Fruit fly (Drosophila melanogaster) whole organism, prepupa: Measurements from ENCODE around the gene Ubr3.

ENCODE experiments used
- Blimp-1 ChIP-seq: fragments of 200-800 bp; sonication (Bioruptor generic); optimal IDR thresholded peaks from 3 replicates; lab custom pipeline; 2017; ENCODE audit warnings: missing biosample characterization, missing genetic modification characterization, mild to moderate bottlenecking, moderate library complexity, missing genetic modification reagents
- CG10631 ChIP-seq: fragments of 200-800 bp; sonication (Bioruptor generic); optimal IDR thresholded peaks from 2 replicates; lab custom pipeline; 2016; ENCODE audit warnings: missing biosample characterization, missing genetic modification characterization
- CG10669 ChIP-seq: fragments of 200-800 bp; sonication (Bioruptor generic); optimal IDR thresholded peaks from 3 replicates; lab custom pipeline; 2018; ENCODE audit warnings: missing biosample characterization, mild to moderate bottlenecking, missing genetic modification characterization, moderate library complexity
- CG11294 ChIP-seq: fragments of 200-800 bp; sonication (Bioruptor generic); IDR thresholded peaks from 2 replicates; pipeline ENCODE4 v1.3.6; 2022; ENCODE audit warnings: missing biosample characterization, missing genetic modification characterization
- CG11762 ChIP-seq: fragments of 200-800 bp; sonication (Bioruptor generic); optimal IDR thresholded peaks from 3 replicates; lab custom pipeline; 2016; ENCODE audit warnings: missing biosample characterization, missing genetic modification characterization; ENCODE audit not compliant: insufficient read depth
- CG15336 ChIP-seq: fragments of 200-800 bp; sonication (Bioruptor generic); IDR thresholded peaks from 2 replicates; pipeline ENCODE4 v1.3.6; 2022; ENCODE audit warnings: missing biosample characterization, missing genetic modification characterization
- CG1621 ChIP-seq: fragments of 200-800 bp; sonication (Bioruptor generic); optimal IDR thresholded peaks from 3 replicates; lab custom pipeline; 2018; ENCODE audit warnings: missing biosample characterization, mild to moderate bottlenecking, missing genetic modification characterization
- CG16779 ChIP-seq: fragments of 200-800 bp; sonication (Bioruptor generic); optimal IDR thresholded peaks from 3 replicates; lab custom pipeline; 2017; ENCODE audit warnings: missing biosample characterization, mild to moderate bottlenecking, missing genetic modification characterization
- CG31627 ChIP-seq: fragments of 200-800 bp; sonication (Bioruptor generic); optimal IDR thresholded peaks from 3 replicates; lab custom pipeline; 2016; ENCODE audit warnings: missing biosample characterization, missing genetic modification characterization
- CG32006 ChIP-seq: fragments of 200-800 bp; sonication (Bioruptor generic); optimal IDR thresholded peaks from 3 replicates; lab custom pipeline; 2017; ENCODE audit warnings: missing biosample characterization, mild to moderate bottlenecking, missing genetic modification characterization
- CG34406 ChIP-seq: fragments of 200-800 bp; sonication (Bioruptor generic); optimal IDR thresholded peaks from 3 replicates; lab custom pipeline; 2016; ENCODE audit warnings: missing biosample characterization, missing genetic modification characterization
- CG3919 ChIP-seq: fragments of 200-800 bp; sonication (Bioruptor generic); optimal IDR thresholded peaks from 3 replicates; lab custom pipeline; 2016; ENCODE audit warnings: missing biosample characterization, missing genetic modification characterization
- CG4318 ChIP-seq: fragments of 200-800 bp; sonication (Bioruptor generic); optimal IDR thresholded peaks from 3 replicates; lab custom pipeline; 2017; ENCODE audit warnings: missing biosample characterization, mild to moderate bottlenecking, missing genetic modification characterization
- CG6276 ChIP-seq: fragments of 200-800 bp; sonication (Bioruptor generic); optimal IDR thresholded peaks from 2 replicates; lab custom pipeline; 2017; ENCODE audit warnings: missing biosample characterization, mild to moderate bottlenecking, missing genetic modification characterization
- CG6792 ChIP-seq: fragments of 200-800 bp; sonication (Bioruptor generic); optimal IDR thresholded peaks from 3 replicates; lab custom pipeline; 2016; ENCODE audit warnings: missing biosample characterization, missing genetic modification characterization
- CG6808 ChIP-seq: fragments of 200-800 bp; sonication (Bioruptor generic); optimal IDR thresholded peaks from 3 replicates; lab custom pipeline; 2017; ENCODE audit warnings: missing biosample characterization, missing genetic modification characterization, mild to moderate bottlenecking, moderate library complexity, missing genetic modification reagents
- CG6854 ChIP-seq: fragments of 200-800 bp; sonication (Bioruptor generic); optimal IDR thresholded peaks from 2 replicates; lab custom pipeline; 2017; ENCODE audit warnings: missing biosample characterization, mild to moderate bottlenecking, missing genetic modification characterization
- CG7368 ChIP-seq: fragments of 200-800 bp; sonication (Bioruptor generic); optimal IDR thresholded peaks from 3 replicates; lab custom pipeline; 2016; ENCODE audit warnings: missing biosample characterization, missing genetic modification characterization
- CG8319 ChIP-seq: fragments of 200-800 bp; sonication (Bioruptor generic); optimal IDR thresholded peaks from 3 replicates; lab custom pipeline; 2016; ENCODE audit warnings: missing biosample characterization, missing genetic modification characterization
- CG8632 ChIP-seq: fragments of 200-800 bp; sonication (Bioruptor generic); optimal IDR thresholded peaks from 3 replicates; lab custom pipeline; 2016; ENCODE audit warnings: missing biosample characterization, missing genetic modification characterization
- CG9139 ChIP-seq: fragments of 200-800 bp; sonication (Bioruptor generic); optimal IDR thresholded peaks from 3 replicates; lab custom pipeline; 2017; ENCODE audit warnings: missing biosample characterization, mild to moderate bottlenecking, missing genetic modification characterization
- Eip78C ChIP-seq: fragments of 200-800 bp; sonication (Bioruptor generic); peaks from one replicate; lab custom pipeline; 2016; ENCODE audit warnings: missing biosample characterization, missing genetic modification characterization
- Ets21C ChIP-seq: fragments of 200-800 bp; sonication (Bioruptor generic); optimal IDR thresholded peaks from 3 replicates; lab custom pipeline; 2016; ENCODE audit warnings: missing biosample characterization, missing genetic modification characterization
- Hr38 ChIP-seq: sonication (Bioruptor generic); optimal IDR thresholded peaks from 2 replicates; lab custom pipeline; 2016; ENCODE audit warnings: missing biosample characterization, missing genetic modification characterization
- Hr39 ChIP-seq: fragments of 200-800 bp; sonication (Bioruptor generic); optimal IDR thresholded peaks from 2 replicates; lab custom pipeline; 2016; ENCODE audit warnings: missing biosample characterization, missing genetic modification characterization
- Hr4 ChIP-seq: fragments of 200-800 bp; sonication (Bioruptor generic); optimal IDR thresholded peaks from 3 replicates; lab custom pipeline; 2016; ENCODE audit warnings: missing biosample characterization, missing genetic modification characterization
- Met ChIP-seq: fragments of 200-800 bp; sonication (Bioruptor generic); optimal IDR thresholded peaks from 3 replicates; lab custom pipeline; 2016; ENCODE audit warnings: missing biosample characterization, missing genetic modification characterization
- OdsH ChIP-seq: fragments of 200-800 bp; sonication (Bioruptor generic); optimal IDR thresholded peaks from 3 replicates; lab custom pipeline; 2016; ENCODE audit warnings: missing biosample characterization, missing genetic modification characterization
- Smox ChIP-seq: fragments of 200-800 bp; sonication (Bioruptor generic); optimal IDR thresholded peaks from 3 replicates; lab custom pipeline; 2016; ENCODE audit warnings: missing biosample characterization, missing genetic modification characterization
- Sox102F ChIP-seq: fragments of 200-800 bp; sonication (Bioruptor generic); optimal IDR thresholded peaks from 2 replicates; lab custom pipeline; 2016; ENCODE audit warnings: missing biosample characterization, mild to moderate bottlenecking, missing genetic modification characterization
- Sox14 ChIP-seq: fragments of 200-800 bp; sonication (Bioruptor generic); optimal IDR thresholded peaks from 3 replicates; lab custom pipeline; 2016; ENCODE audit warnings: missing biosample characterization, missing genetic modification characterization
- achi ChIP-seq: fragments of 200-800 bp; sonication (Bioruptor generic); optimal IDR thresholded peaks from 3 replicates; lab custom pipeline; 2016; ENCODE audit warnings: missing biosample characterization, missing genetic modification characterization
- acj6 ChIP-seq: fragments of 200-800 bp; sonication (Bioruptor generic); optimal IDR thresholded peaks from 3 replicates; lab custom pipeline; 2016; ENCODE audit warnings: missing biosample characterization, missing genetic modification characterization
- cyc ChIP-seq: fragments of 200-800 bp; sonication (Bioruptor generic); optimal IDR thresholded peaks from 3 replicates; lab custom pipeline; 2016; ENCODE audit warnings: missing biosample characterization, missing genetic modification characterization
- dac ChIP-seq: fragments of 200-800 bp; sonication (Bioruptor generic); optimal IDR thresholded peaks from 2 replicates; lab custom pipeline; 2017; ENCODE audit warnings: missing biosample characterization, mild to moderate bottlenecking, missing genetic modification characterization
- eg ChIP-seq: fragments of 200-800 bp; sonication (Bioruptor generic); IDR thresholded peaks from 3 replicates; pipeline ENCODE4 v1.3.6; 2022; ENCODE audit warnings: missing biosample characterization, missing genetic modification characterization
- esn ChIP-seq: fragments of 200-800 bp; sonication (Bioruptor generic); optimal IDR thresholded peaks from 2 replicates; lab custom pipeline; 2016; ENCODE audit warnings: missing biosample characterization, mild to moderate bottlenecking, missing genetic modification characterization, moderate library complexity
- fd59A ChIP-seq: fragments of 200-800 bp; sonication (Bioruptor generic); optimal IDR thresholded peaks from 2 replicates; lab custom pipeline; 2017; ENCODE audit warnings: missing biosample characterization, mild to moderate bottlenecking, missing genetic modification characterization, missing genetic modification reagents
- fd85E ChIP-seq: fragments of 200-800 bp; sonication (Bioruptor generic); optimal IDR thresholded peaks from 3 replicates; lab custom pipeline; 2016; ENCODE audit warnings: missing biosample characterization, missing genetic modification characterization
- lz ChIP-seq: fragments of 200-800 bp; sonication (Bioruptor generic); optimal IDR thresholded peaks from 3 replicates; lab custom pipeline; 2016; ENCODE audit warnings: missing biosample characterization, missing genetic modification characterization
- net ChIP-seq: fragments of 200-800 bp; sonication (Bioruptor generic); optimal IDR thresholded peaks from 3 replicates; lab custom pipeline; 2016; ENCODE audit warnings: missing biosample characterization, missing genetic modification characterization
- pdm3 ChIP-seq: fragments of 200-800 bp; sonication (Bioruptor generic); optimal IDR thresholded peaks from 3 replicates; lab custom pipeline; 2016; ENCODE audit warnings: missing biosample characterization, missing genetic modification characterization
- salr ChIP-seq, 2 experiments: fragments of 200-800 bp; sonication (Bioruptor generic); optimal IDR thresholded peaks; 3 replicates each; lab custom pipeline; 2016 to 2018; ENCODE audit warnings: missing biosample characterization in 2 of 2, missing genetic modification characterization in 2 of 2, mild to moderate bottlenecking in 1 of 2
- spab ChIP-seq: fragments of 200-800 bp; sonication (Bioruptor generic); optimal IDR thresholded peaks from 2 replicates; lab custom pipeline; 2017; ENCODE audit warnings: missing biosample characterization, mild to moderate bottlenecking, missing genetic modification characterization, missing genetic modification reagents
- ss ChIP-seq, 2 experiments: fragments of 200-800 bp; sonication (Bioruptor generic); optimal IDR thresholded peaks; 2 replicates in 1 of 2; 3 replicates in 1 of 2; lab custom pipeline; 2017 to 2018; ENCODE audit warnings: mild to moderate bottlenecking in 2 of 2, missing biosample characterization in 2 of 2, missing genetic modification characterization in 2 of 2, moderate library complexity in 1 of 2
- svp ChIP-seq: fragments of 200-800 bp; sonication (Bioruptor generic); peaks from one replicate; lab custom pipeline; 2016; ENCODE audit warnings: missing biosample characterization, missing genetic modification characterization
- topi ChIP-seq: fragments of 200-800 bp; sonication (Bioruptor generic); optimal IDR thresholded peaks from 3 replicates; lab custom pipeline; 2016; ENCODE audit warnings: missing biosample characterization, missing genetic modification characterization

Ubr3 gene

dm6 chrX:7975516-7976257 lies 40.0 kb downstream of the Ubr3 start (continued):
- TF ChIP-seq Hr4 (GFP tag; lab: Kevin White, UChicago) (peak; percentile 61), fd59A (GFP tag; lab: Kevin White, UChicago) (no peak)

- TF ChIP-seq Eip78C (GFP tag; lab: Kevin White, UChicago) (peak; percentile 67), Met (GFP tag; lab: Kevin White, UChicago) (no peak), salr (GFP tag; optimal IDR thresholded peaks at IDR 0.05; lab: Kevin White, UChicago) (no peak), CG32006 (GFP tag; lab: Kevin White, UChicago) (peak; percentile 43), acj6 (no peak), esn (GFP tag; lab: Kevin White, UChicago) (peak; percentile 1), CG31627 (GFP tag; lab: Kevin White, UChicago) (no peak), CG8319 (GFP tag; lab: Kevin White, UChicago) (no peak), svp (GFP tag; lab: Kevin White, UChicago) (no peak), CG8632 (GFP tag; lab: Kevin White, UChicago) (no peak), ss (GFP tag; optimal IDR thresholded peaks at IDR 0.05; lab: Kevin White, UChicago) (peak; percentile 13 to 83), CG16779 (tag; lab: Kevin White, UChicago) (no peak), CG34406 (no peak), CG3919 (no peak), Blimp-1 (GFP tag; lab: Kevin White, UChicago) (no peak), Sox102F (GFP tag; lab: Kevin White, UChicago) (peak; percentile 2), fd85E (no peak), net (GFP tag; lab: Kevin White, UChicago) (no peak), CG10631 (GFP tag; lab: Kevin White, UChicago) (peak; percentile 28), Sox14 (GFP tag; lab: Kevin White, UChicago) (no peak), CG7368 (GFP tag; lab: Kevin White, UChicago) (no peak), Hr38 (GFP tag; lab: Kevin White, UChicago) (no peak), cyc (GFP tag; lab: Kevin White, UChicago) (no peak), CG4318 (GFP tag; lab: Kevin White, UChicago) (peak; percentile 3), CG10669 (GFP tag; lab: Kevin White, UChicago) (no peak), CG1621 (no peak), CG6808 (GFP tag; lab: Kevin White, UChicago) (no peak), CG11294 (no peak), CG15336 (GFP tag; lab: Robert Waterston, UW) (no peak), CG11762 (GFP tag; lab: Kevin White, UChicago) (no peak), lz (GFP tag; lab: Kevin White, UChicago) (no peak), pdm3 (GFP tag; lab: Kevin White, UChicago) (peak; percentile 9), dac (no peak), CG6854 (no peak), Hr39 (GFP tag; lab: Kevin White, UChicago) (no peak), topi (GFP tag; lab: Kevin White, UChicago) (peak; percentile 24), CG6276 (GFP tag; lab: Kevin White, UChicago) (no peak), CG9139 (no peak), Hr4 (GFP tag; lab: Kevin White, UChicago) (no peak), fd59A (GFP tag; lab: Kevin White, UChicago) (no peak), OdsH (GFP tag; lab: Kevin White, UChicago) (peak; percentile 10), eg (GFP tag; lab: Robert Waterston, UW) (0 out of 3 replicates have a peak, but pooled peaks have one; percentile 31), Ets21C (no peak), spab (GFP tag; lab: Kevin White, UChicago) (no peak), Smox (GFP tag; lab: Kevin White, UChicago) (no peak), CG6792 (GFP tag; lab: Kevin White, UChicago) (peak; percentile 1), achi (peak; percentile 9)
Measured at dm6 chrX:7976976-7977834, 41.5 kb downstream of the Ubr3 start.
